Fruit fly (Drosophila melanogaster) whole organism, embryonic: ENCODE data around the gene Muc11A.

Experiments
- Atf3 ChIP-seq: fragments of 200-800 bp; sonication (Bioruptor generic); optimal IDR thresholded peaks from 3 replicates; lab custom pipeline; 2016; ENCODE audit warnings: missing biosample characterization, missing genetic modification characterization
- Awh ChIP-seq: fragments of 200-800 bp; sonication (Bioruptor generic); IDR thresholded peaks from 2 replicates; pipeline ENCODE4, ENCODE4 v1.3.6; 2022; ENCODE audit warnings: missing biosample characterization, missing genetic modification characterization
- BtbVII ChIP-seq: fragments of 200-800 bp; sonication (Bioruptor generic); optimal IDR thresholded peaks from 3 replicates; lab custom pipeline; 2017; ENCODE audit warnings: missing biosample characterization, mild to moderate bottlenecking, missing genetic modification characterization
- CG10462 ChIP-seq: fragments of 200-800 bp; sonication (Bioruptor generic); optimal IDR thresholded peaks from 2 replicates; lab custom pipeline; 2016; ENCODE audit warnings: missing biosample characterization, missing genetic modification characterization
- CG10979 ChIP-seq: fragments of 200-800 bp; sonication (Bioruptor generic); optimal IDR thresholded peaks from 2 replicates; lab custom pipeline; 2018; ENCODE audit warnings: missing biosample characterization, mild to moderate bottlenecking, missing genetic modification characterization, moderate library complexity
- CG12104 ChIP-seq: fragments of 200-800 bp; sonication (Bioruptor generic); optimal IDR thresholded peaks from 3 replicates; lab custom pipeline; 2016; ENCODE audit warnings: missing biosample characterization, missing genetic modification characterization
- CG13775 ChIP-seq: fragments of 200-800 bp; sonication (Bioruptor generic); optimal IDR thresholded peaks from 3 replicates; lab custom pipeline; 2017; ENCODE audit warnings: missing biosample characterization, mild to moderate bottlenecking, missing genetic modification characterization
- CG14014 ChIP-seq: fragments of 200-800 bp; sonication (Bioruptor generic); IDR thresholded peaks from 2 replicates; pipeline ENCODE4 v1.3.6; 2022; ENCODE audit warnings: missing biosample characterization, missing genetic modification characterization
- CG14441 ChIP-seq: fragments of 200-800 bp; sonication (Bioruptor generic); IDR thresholded peaks from 2 replicates; pipeline ENCODE4 v1.3.6; 2022; ENCODE audit warnings: missing biosample characterization, missing genetic modification characterization
- CG14710 ChIP-seq: fragments of 200-800 bp; sonication (Bioruptor generic); optimal IDR thresholded peaks from 3 replicates; lab custom pipeline; 2019; ENCODE audit warnings: missing biosample characterization, mild to moderate bottlenecking, missing genetic modification characterization, moderate library complexity
- CG1603 ChIP-seq: fragments of 200-800 bp; sonication (Bioruptor generic); optimal IDR thresholded peaks from 2 replicates; lab custom pipeline; 2019; ENCODE audit warnings: missing biosample characterization, mild to moderate bottlenecking, missing genetic modification characterization, moderate library complexity
- CG17385 ChIP-seq: fragments of 200-800 bp; sonication (Bioruptor generic); optimal IDR thresholded peaks from 3 replicates; lab custom pipeline; 2018; ENCODE audit warnings: missing biosample characterization, mild to moderate bottlenecking, missing genetic modification characterization
- CG17829 ChIP-seq: fragments of 200-800 bp; optimal IDR thresholded peaks from 2 replicates; lab custom pipeline; 2019; ENCODE audit warnings: missing biosample characterization, mild to moderate bottlenecking, missing genetic modification characterization, moderate library complexity
- CG32532 ChIP-seq: fragments of 200-800 bp; sonication (Bioruptor generic); IDR thresholded peaks from 2 replicates; pipeline ENCODE4 v1.3.6; 2022; ENCODE audit warnings: missing biosample characterization, missing genetic modification characterization
- CG34224 ChIP-seq: fragments of 200-800 bp; sonication (Bioruptor generic); IDR thresholded peaks from 3 replicates; pipeline ENCODE4 v1.3.6; 2022; ENCODE audit warnings: missing biosample characterization, missing genetic modification characterization; ENCODE audit not compliant: partially characterized antibody
- CG4424 ChIP-seq: fragments of 200-800 bp; sonication (Bioruptor generic); optimal IDR thresholded peaks from 3 replicates; lab custom pipeline; 2016; ENCODE audit warnings: missing biosample characterization, missing genetic modification characterization
- CG6654 ChIP-seq: fragments of 200-800 bp; sonication (Bioruptor generic); optimal IDR thresholded peaks from 2 replicates; lab custom pipeline; 2017; ENCODE audit warnings: missing biosample characterization, mild to moderate bottlenecking, missing genetic modification characterization
- CG6765 ChIP-seq: fragments of 200-800 bp; sonication (Bioruptor generic); optimal IDR thresholded peaks from 3 replicates; lab custom pipeline; 2017; ENCODE audit warnings: missing biosample characterization, mild to moderate bottlenecking, missing genetic modification characterization
- CG8359 ChIP-seq: fragments of 200-800 bp; sonication (Bioruptor generic); optimal IDR thresholded peaks from 2 replicates; lab custom pipeline; 2017; ENCODE audit warnings: missing biosample characterization, mild to moderate bottlenecking, missing genetic modification characterization, borderline replicate concordance
- Camta ChIP-seq: fragments of 200-800 bp; sonication (Bioruptor generic); optimal IDR thresholded peaks from 2 replicates; lab custom pipeline; 2016; ENCODE audit warnings: missing biosample characterization, missing genetic modification characterization
- Dp ChIP-seq: fragments of 200-800 bp; sonication (Bioruptor generic); optimal IDR thresholded peaks from 2 replicates; lab custom pipeline; 2018; ENCODE audit warnings: missing biosample characterization, mild to moderate bottlenecking, missing genetic modification characterization, moderate library complexity
- HHEX ChIP-seq: fragments of 200-800 bp; sonication (Bioruptor generic); optimal IDR thresholded peaks from 3 replicates; lab custom pipeline; 2017; ENCODE audit warnings: missing biosample characterization, mild to moderate bottlenecking, missing genetic modification characterization, missing genetic modification reagents
- Med ChIP-seq: fragments of 200-800 bp; sonication (Bioruptor generic); peaks from one replicate; lab custom pipeline; 2016; ENCODE audit warnings: missing biosample characterization, missing genetic modification characterization, mild to moderate bottlenecking, inconsistent platforms, moderate library complexity
- Nf-YC ChIP-seq: fragments of 200-800 bp; optimal IDR thresholded peaks from 3 replicates; lab custom pipeline; 2019; ENCODE audit warnings: missing biosample characterization, mild to moderate bottlenecking, missing genetic modification characterization, moderate library complexity
- PHDP ChIP-seq: fragments of 200-800 bp; sonication (Bioruptor generic); optimal IDR thresholded peaks from 3 replicates; lab custom pipeline; 2018; ENCODE audit warnings: missing biosample characterization, mild to moderate bottlenecking, missing genetic modification characterization, moderate library complexity
- Sox100B ChIP-seq: fragments of 200-800 bp; sonication (Bioruptor generic); optimal IDR thresholded peaks from 3 replicates; lab custom pipeline; 2018; ENCODE audit warnings: missing biosample characterization, mild to moderate bottlenecking, missing genetic modification characterization
- Taf1 ChIP-seq: fragments of 200-800 bp; sonication (Bioruptor generic); IDR thresholded peaks from 2 replicates; pipeline ENCODE4 v1.3.6; 2022; ENCODE audit warnings: missing biosample characterization, missing genetic modification characterization
- Xbp1 ChIP-seq: fragments of 200-800 bp; sonication (Bioruptor generic); optimal IDR thresholded peaks from 3 replicates; lab custom pipeline; 2016; ENCODE audit warnings: missing biosample characterization, mild to moderate bottlenecking, missing genetic modification characterization
- ase ChIP-seq: fragments of 200-800 bp; sonication (Bioruptor generic); IDR thresholded peaks from 3 replicates; pipeline ENCODE4 v1.3.6; 2022; ENCODE audit warnings: missing biosample characterization, missing genetic modification characterization
- bsh ChIP-seq, 2 experiments: fragments of 200-800 bp; sonication (Bioruptor generic); optimal IDR thresholded peaks; 2 replicates each; lab custom pipeline; 2017 to 2018; ENCODE audit warnings: mild to moderate bottlenecking in 2 of 2, missing biosample characterization in 2 of 2, missing genetic modification characterization in 2 of 2, moderate library complexity in 1 of 2
- cato ChIP-seq: fragments of 200-800 bp; sonication (Bioruptor generic); optimal IDR thresholded peaks from 2 replicates; lab custom pipeline; 2016; ENCODE audit warnings: missing biosample characterization, missing genetic modification characterization, borderline replicate concordance
- chm ChIP-seq: fragments of 200-800 bp; sonication (Bioruptor generic); IDR thresholded peaks from 2 replicates; pipeline ENCODE4 v1.3.6; 2022; ENCODE audit warnings: missing biosample characterization, missing genetic modification characterization
- croc ChIP-seq: fragments of 200-800 bp; sonication (Bioruptor generic); conservative IDR thresholded peaks from 3 replicates; pipeline ENCODE4 v1.3.6; 2022; ENCODE audit warnings: missing biosample characterization, missing genetic modification characterization
- dmrt11E ChIP-seq: fragments of 200-800 bp; sonication (Bioruptor generic); optimal IDR thresholded peaks from 3 replicates; lab custom pipeline; 2018; ENCODE audit warnings: missing biosample characterization, mild to moderate bottlenecking, missing genetic modification characterization, moderate library complexity
- eyg ChIP-seq: fragments of 200-800 bp; sonication (Bioruptor generic); optimal IDR thresholded peaks from 3 replicates; lab custom pipeline; 2016; ENCODE audit warnings: missing biosample characterization, missing genetic modification characterization
- fd96Cb ChIP-seq: fragments of 200-800 bp; sonication (Bioruptor generic); optimal IDR thresholded peaks from 2 replicates; lab custom pipeline; 2018; ENCODE audit warnings: missing biosample characterization, mild to moderate bottlenecking, missing genetic modification characterization, moderate library complexity
- ftz-f1 ChIP-seq: fragments of 200-800 bp; sonication (Bioruptor generic); optimal IDR thresholded peaks from 2 replicates; lab custom pipeline; 2016; ENCODE audit warnings: missing biosample characterization, missing genetic modification characterization
- gcm ChIP-seq: fragments of 200-800 bp; sonication (Bioruptor generic); optimal IDR thresholded peaks from 2 replicates; lab custom pipeline; 2019; ENCODE audit warnings: missing biosample characterization, mild to moderate bottlenecking, missing genetic modification characterization, moderate library complexity
- her ChIP-seq: fragments of 200-800 bp; sonication (Bioruptor generic); optimal IDR thresholded peaks from 2 replicates; lab custom pipeline; 2016; ENCODE audit warnings: missing biosample characterization, missing genetic modification characterization
- jigr1 ChIP-seq: fragments of 200-800 bp; sonication (Bioruptor generic); IDR thresholded peaks from 3 replicates; pipeline ENCODE4 v1.3.6; 2022; ENCODE audit warnings: missing biosample characterization, missing genetic modification characterization
- kah ChIP-seq: fragments of 200-800 bp; sonication (Bioruptor generic); optimal IDR thresholded peaks from 2 replicates; lab custom pipeline; 2018; ENCODE audit warnings: missing biosample characterization, mild to moderate bottlenecking, missing genetic modification characterization
- klu ChIP-seq: fragments of 200-800 bp; sonication (Bioruptor generic); IDR thresholded peaks from 2 replicates; pipeline ENCODE4 v1.3.6; 2022; ENCODE audit warnings: missing biosample characterization, missing genetic modification characterization
- lov ChIP-seq, 2 experiments: fragments of 200-800 bp in 1 of 2; fragments of >200 bp in 1 of 2; sonication (Bioruptor generic) in 1 of 2; IDR thresholded peaks in 1 of 2; optimal IDR thresholded peaks in 1 of 2; 2 replicates in 1 of 2; 3 replicates in 1 of 2; pipeline versions ENCODE4 v1.3.6 to Lab custom; 2017 to 2022; ENCODE audit warnings: missing biosample characterization in 1 of 2, missing genetic modification characterization in 1 of 2
- nmo ChIP-seq: fragments of 200-800 bp; sonication (Bioruptor generic); optimal IDR thresholded peaks from 2 replicates; lab custom pipeline; 2018; ENCODE audit warnings: missing biosample characterization, mild to moderate bottlenecking, missing genetic modification characterization, moderate library complexity
- phol ChIP-seq: fragments of 200-800 bp; sonication (Bioruptor generic); optimal IDR thresholded peaks from 3 replicates; lab custom pipeline; 2018; ENCODE audit warnings: missing biosample characterization, mild to moderate bottlenecking, missing genetic modification characterization, moderate library complexity
- pros ChIP-seq: fragments of 200-800 bp; sonication (Bioruptor generic); optimal IDR thresholded peaks from 3 replicates; lab custom pipeline; 2019; ENCODE audit warnings: missing biosample characterization, mild to moderate bottlenecking, missing genetic modification characterization, moderate library complexity
- rib ChIP-seq: fragments of 200-800 bp; sonication (Bioruptor generic); IDR thresholded peaks from 2 replicates; pipeline ENCODE4 v1.3.6; 2022; ENCODE audit warnings: missing biosample characterization, missing genetic modification characterization
- scrt ChIP-seq: fragments of 200-800 bp; sonication (Bioruptor generic); optimal IDR thresholded peaks from 2 replicates; lab custom pipeline; 2018; ENCODE audit warnings: missing biosample characterization, mild to moderate bottlenecking, missing genetic modification characterization, moderate library complexity
- sens ChIP-seq: fragments of 200-800 bp; sonication (Bioruptor generic); peaks from one replicate; lab custom pipeline; 2016; ENCODE audit warnings: missing biosample characterization, missing genetic modification characterization
- slbo ChIP-seq: fragments of 200-800 bp; sonication (Bioruptor generic); IDR thresholded peaks from 2 replicates; pipeline ENCODE4 v1.3.6; 2022; ENCODE audit warnings: missing biosample characterization, missing genetic modification characterization
- tin ChIP-seq: fragments of 200-800 bp; sonication (Bioruptor generic); optimal IDR thresholded peaks from 3 replicates; lab custom pipeline; 2016; ENCODE audit warnings: missing biosample characterization, missing genetic modification characterization

Gene Muc11A

dm6 chrX:12082244-12082643, 22.6 kb downstream of the Muc11A start (continued):
- no peak for TF ChIP-seq HHEX
- TF ChIP-seq CG8359 = no peak
- TF ChIP-seq eyg (GFP tag; lab: Kevin White, UChicago) = no peak
- no peak for TF ChIP-seq BtbVII (GFP tag; lab: Kevin White, UChicago)
- TF ChIP-seq fd96Cb (tag; lab: Kevin White, UChicago) = peak; percentile 30
- TF ChIP-seq Awh (GFP tag; lab: Robert Waterston, UW) = no peak
- TF ChIP-seq Atf3 (GFP tag; lab: Kevin White, UChicago) = no peak
- no peak for TF ChIP-seq jigr1 (GFP tag; lab: Robert Waterston, UW)
- no peak for TF ChIP-seq Nf-YC (tag; lab: Kevin White, UChicago)
- no peak for TF ChIP-seq CG14441
- TF ChIP-seq Xbp1 (GFP tag; lab: Kevin White, UChicago) = peak; percentile 18
- TF ChIP-seq chm (GFP tag; lab: Robert Waterston, UW) = 0 out of 2 replicates have a peak, but pooled peaks have one; percentile 21
- no peak for TF ChIP-seq dmrt11E
- no peak for TF ChIP-seq pros (GFP tag; lab: Kevin White, UChicago)
- TF ChIP-seq Med (GFP tag; lab: Kevin White, UChicago) = peak; percentile 67
- TF ChIP-seq tin (GFP tag; lab: Kevin White, UChicago) = no peak
- TF ChIP-seq lov (optimal IDR thresholded peaks at IDR 0.05; lab: Kevin White, UChicago) = no peak
- no peak for TF ChIP-seq lov (GFP tag; IDR thresholded peaks at IDR 0.05; lab: Robert Waterston, UW)
- TF ChIP-seq slbo = 0 out of 2 replicates have a peak, but pooled peaks have one; percentile 16
- no peak for TF ChIP-seq CG32532
- no peak for TF ChIP-seq CG6654 (GFP tag; lab: Kevin White, UChicago)
- peak in 1 of 2 experiments; percentile 27 for TF ChIP-seq bsh (GFP tag; optimal IDR thresholded peaks at IDR 0.05; lab: Kevin White, UChicago)
- peak; percentile 10 for TF ChIP-seq CG1603
- no peak for TF ChIP-seq cato (GFP tag; lab: Kevin White, UChicago)
- TF ChIP-seq CG10979 (tag; lab: Kevin White, UChicago) = peak; percentile 30
- TF ChIP-seq CG10462 (GFP tag; lab: Kevin White, UChicago) = no peak
- TF ChIP-seq scrt = no peak
- peak; percentile 5 for TF ChIP-seq CG17385 (GFP tag; lab: Kevin White, UChicago)
- no peak for TF ChIP-seq Dp (GFP tag; lab: Kevin White, UChicago)
- TF ChIP-seq Taf1 = no peak
- no peak for TF ChIP-seq CG13775 (GFP tag; lab: Kevin White, UChicago)
- TF ChIP-seq kah (GFP tag; lab: Kevin White, UChicago) = no peak
- no peak for TF ChIP-seq Sox100B (GFP tag; lab: Kevin White, UChicago)
- no peak for TF ChIP-seq klu (GFP tag; lab: Robert Waterston, UW)
- TF ChIP-seq nmo (GFP tag; lab: Kevin White, UChicago) = peak; percentile 13
- no peak for TF ChIP-seq rib (GFP tag; lab: Robert Waterston, UW)
- TF ChIP-seq her (GFP tag; lab: Kevin White, UChicago) = no peak
- peak; percentile 8 for TF ChIP-seq sens (GFP tag; lab: Kevin White, UChicago)
- TF ChIP-seq ase (GFP tag; lab: Robert Waterston, UW) = no peak
- peak; percentile 3 for TF ChIP-seq PHDP (tag; lab: Kevin White, UChicago)
- no peak for TF ChIP-seq Camta (GFP tag; lab: Kevin White, UChicago)
- TF ChIP-seq phol (tag; lab: Kevin White, UChicago) = peak; percentile 29
- no peak for TF ChIP-seq CG34224 (GFP tag; lab: Robert Waterston, UW)
- TF ChIP-seq CG6765 = no peak
- TF ChIP-seq CG14014 (GFP tag; lab: Robert Waterston, UW) = no peak
- TF ChIP-seq gcm (GFP tag; lab: Kevin White, UChicago) = no peak
- no peak for TF ChIP-seq ftz-f1
- TF ChIP-seq CG14710 (tag; lab: Kevin White, UChicago) = peak; percentile 11
- no peak for TF ChIP-seq CG12104
- TF ChIP-seq CG4424 (GFP tag; lab: Kevin White, UChicago) = peak; percentile 21
- no peak for TF ChIP-seq croc (GFP tag; lab: Robert Waterston, UW)
- TF ChIP-seq CG17829 = no peak
